Fruit fly (Drosophila melanogaster): ENCODE results near the gene CG10237.

CG10237 gene

dm6 chr2L:19480406-19481334 lies 38.1 kb upstream of the CG10237 start:
- no peak for TF ChIP-seq btn (GFP tag; optimal IDR thresholded peaks at IDR 0.05)
- no peak for TF ChIP-seq pan (optimal IDR thresholded peaks at IDR 0.05)
- no peak for TF ChIP-seq pan (GFP tag; optimal IDR thresholded peaks at IDR 0.05 in 1 of 2, IDR thresholded peaks at IDR 0.05 in 1 of 2)
- TF ChIP-seq inv (GFP tag; IDR thresholded peaks at IDR 0.05; ENCODE audit: partially characterized antibody): no peak
- no peak for TF ChIP-seq CG43689 (GFP tag; IDR thresholded peaks at IDR 0.05)
- no peak for TF ChIP-seq CG10267 (tag; optimal IDR thresholded peaks at IDR 0.05)
- TF ChIP-seq D19A (tag; optimal IDR thresholded peaks at IDR 0.05): peak; percentile 4
- TF ChIP-seq gt (GFP tag; IDR thresholded peaks at IDR 0.05): no peak
- no peak for TF ChIP-seq dan (GFP tag; IDR thresholded peaks at IDR 0.05)
- TF ChIP-seq schlank (tag; optimal IDR thresholded peaks at IDR 0.05): no peak
- no peak for TF ChIP-seq Mrtf (GFP tag; IDR thresholded peaks at IDR 0.05)
- TF ChIP-seq HmgZ (tag; optimal IDR thresholded peaks at IDR 0.05): no peak
- TF ChIP-seq CG11504 (tag; optimal IDR thresholded peaks at IDR 0.05): no peak
- TF ChIP-seq CG7745 (tag; optimal IDR thresholded peaks at IDR 0.05): no peak
- TF ChIP-seq ara (GFP tag; IDR thresholded peaks at IDR 0.05): no peak
- no peak for TF ChIP-seq Camta (GFP tag; optimal IDR thresholded peaks at IDR 0.05)
- no peak for TF ChIP-seq kah (GFP tag; optimal IDR thresholded peaks at IDR 0.05)
- no peak for TF ChIP-seq pfk (GFP tag; optimal IDR thresholded peaks at IDR 0.05)
- no peak for TF ChIP-seq CG12236 (GFP tag; optimal IDR thresholded peaks at IDR 0.05)
- no peak for TF ChIP-seq cato (GFP tag; optimal IDR thresholded peaks at IDR 0.05; ENCODE audit: borderline replicate concordance)
- 0 out of 2 replicates have a peak, but pooled peaks have one; percentile 27 for TF ChIP-seq sna (GFP tag; IDR thresholded peaks at IDR 0.05; ENCODE audit: partially characterized antibody)
- no peak for TF ChIP-seq CG7786 (GFP tag; optimal IDR thresholded peaks at IDR 0.05)
- no peak for TF ChIP-seq YL-1 (GFP tag; optimal IDR thresholded peaks at IDR 0.05)
- no peak for TF ChIP-seq CG10565 (GFP tag; optimal IDR thresholded peaks at IDR 0.05)
- no peak for TF ChIP-seq Dp (GFP tag; optimal IDR thresholded peaks at IDR 0.05)
- no peak for TF ChIP-seq al (GFP tag; IDR thresholded peaks at IDR 0.05)
- TF ChIP-seq Optix (GFP tag; IDR thresholded peaks at IDR 0.05): no peak
- TF ChIP-seq mld (GFP tag; IDR thresholded peaks at IDR 0.05; ENCODE audit: partially characterized antibody): no peak
- peak; percentile 28 for TF ChIP-seq scrt (GFP tag; optimal IDR thresholded peaks at IDR 0.05)
- no peak for TF ChIP-seq CG17802 (tag; optimal IDR thresholded peaks at IDR 0.05)
- TF ChIP-seq CG4617 (GFP tag; optimal IDR thresholded peaks at IDR 0.05; ENCODE audit: borderline replicate concordance): no peak
- TF ChIP-seq knrl (GFP tag; IDR thresholded peaks at IDR 0.05; ENCODE audit: partially characterized antibody): no peak
- TF ChIP-seq Gsc (GFP tag; IDR thresholded peaks at IDR 0.05): no peak
- no peak for TF ChIP-seq ap (GFP tag; IDR thresholded peaks at IDR 0.05)
- TF ChIP-seq usp (GFP tag; optimal IDR thresholded peaks at IDR 0.05): no peak
- no peak; the same call in 1 of the 2 replicates for TF ChIP-seq Bgb (GFP tag; IDR thresholded peaks at IDR 0.05; ENCODE audit: partially characterized antibody)
- no peak for TF ChIP-seq sob (GFP tag; IDR thresholded peaks at IDR 0.05)
- TF ChIP-seq trem (tag; optimal IDR thresholded peaks at IDR 0.05): no peak
- TF ChIP-seq slp2 (GFP tag; optimal IDR thresholded peaks at IDR 0.05): no peak
- TF ChIP-seq CG7357 (GFP tag; IDR thresholded peaks at IDR 0.05): no peak
- no peak for TF ChIP-seq Dbx (GFP tag; IDR thresholded peaks at IDR 0.05)
- peak; percentile 8 for TF ChIP-seq CG10979 (tag; optimal IDR thresholded peaks at IDR 0.05)
- TF ChIP-seq NFAT (GFP tag; IDR thresholded peaks at IDR 0.05): no peak
- no peak for TF ChIP-seq CG16815 (GFP tag; optimal IDR thresholded peaks at IDR 0.05)
- no peak for TF ChIP-seq CG6254 (GFP tag; optimal IDR thresholded peaks at IDR 0.05)
- TF ChIP-seq CG15514 (GFP tag; optimal IDR thresholded peaks at IDR 0.05): no peak
- no peak for TF ChIP-seq CG7556 (GFP tag; optimal IDR thresholded peaks at IDR 0.05)
- TF ChIP-seq her (GFP tag; optimal IDR thresholded peaks at IDR 0.05): no peak
- TF ChIP-seq gsb-n (tag; optimal IDR thresholded peaks at IDR 0.05): no peak
